Fruit fly (Drosophila melanogaster) whole organism, embryonic: ENCODE data around the gene CG4456.

ENCODE experiments used
- Ada2b ChIP-seq: fragments of 200-800 bp; sonication (Bioruptor generic); IDR thresholded peaks from 2 replicates; pipeline ENCODE4 v1.3.6; 2022; ENCODE audit warnings: missing biosample characterization, missing genetic modification characterization
- CG11398 ChIP-seq: fragments of 200-800 bp; sonication (Bioruptor generic); optimal IDR thresholded peaks from 2 replicates; lab custom pipeline; 2016; ENCODE audit warnings: missing biosample characterization, missing genetic modification characterization
- CG12769 ChIP-seq: fragments of 200-800 bp; sonication (Bioruptor generic); optimal IDR thresholded peaks from 2 replicates; lab custom pipeline; 2019; ENCODE audit warnings: missing biosample characterization, mild to moderate bottlenecking, missing genetic modification characterization, moderate library complexity
- CG13287 ChIP-seq: fragments of 200-800 bp; sonication (Bioruptor generic); IDR thresholded peaks from 2 replicates; pipeline ENCODE4 v1.3.6; 2022; ENCODE audit warnings: missing biosample characterization, missing genetic modification characterization; ENCODE audit not compliant: partially characterized antibody
- CG14050 ChIP-seq: fragments of 200-800 bp; sonication (Bioruptor generic); IDR thresholded peaks from 3 replicates; pipeline ENCODE4 v1.3.6; 2022; ENCODE audit warnings: missing biosample characterization, missing genetic modification characterization
- CG14667 ChIP-seq: fragments of 200-800 bp; sonication (Bioruptor generic); IDR thresholded peaks from 2 replicates; pipeline ENCODE4 v1.3.6; 2022; ENCODE audit warnings: missing biosample characterization, missing genetic modification characterization
- CG16779 ChIP-seq: fragments of 200-800 bp; sonication (Bioruptor generic); IDR thresholded peaks from 2 replicates; pipeline ENCODE4 v1.3.6; 2022; ENCODE audit warnings: missing biosample characterization, missing genetic modification characterization
- CG18619 ChIP-seq: fragments of 200-800 bp; sonication (Bioruptor generic); optimal IDR thresholded peaks from 3 replicates; lab custom pipeline; 2017; ENCODE audit warnings: missing biosample characterization, mild to moderate bottlenecking, missing genetic modification characterization
- CG2116 ChIP-seq: fragments of 200-800 bp; sonication (Bioruptor generic); optimal IDR thresholded peaks from 3 replicates; lab custom pipeline; 2018; ENCODE audit warnings: missing biosample characterization, mild to moderate bottlenecking, missing genetic modification characterization
- CG2129 ChIP-seq: fragments of 200-800 bp; sonication (Bioruptor generic); IDR thresholded peaks from 2 replicates; pipeline ENCODE4 v1.3.6; 2022; ENCODE audit warnings: missing biosample characterization, missing genetic modification characterization; ENCODE audit not compliant: partially characterized antibody
- CG2875 ChIP-seq: fragments of 200-800 bp; sonication (Bioruptor generic); optimal IDR thresholded peaks from 2 replicates; lab custom pipeline; 2017; ENCODE audit warnings: missing biosample characterization, mild to moderate bottlenecking, missing genetic modification characterization, missing genetic modification reagents
- CG31441 ChIP-seq: fragments of 200-800 bp; sonication (Bioruptor generic); IDR thresholded peaks from 2 replicates; pipeline ENCODE4 v1.3.6; 2022; ENCODE audit warnings: missing biosample characterization, missing genetic modification characterization
- CG3847 ChIP-seq: fragments of 200-800 bp; sonication (Bioruptor generic); IDR thresholded peaks from 2 replicates; pipeline ENCODE4 v1.3.6; 2022; ENCODE audit warnings: missing biosample characterization, missing genetic modification characterization
- CG4360 ChIP-seq: fragments of 200-800 bp; sonication (Bioruptor generic); IDR thresholded peaks from 2 replicates; pipeline ENCODE4 v1.3.6; 2022; ENCODE audit warnings: missing biosample characterization, missing genetic modification characterization
- CG4404 ChIP-seq: fragments of 200-800 bp; sonication (Bioruptor generic); IDR thresholded peaks from 2 replicates; pipeline ENCODE4 v1.3.6; 2022; ENCODE audit warnings: missing biosample characterization, missing genetic modification characterization
- CG5953 ChIP-seq: fragments of 200-800 bp; sonication (Bioruptor generic); IDR thresholded peaks from 2 replicates; pipeline ENCODE4 v1.3.6; 2022; ENCODE audit warnings: missing biosample characterization, missing genetic modification characterization
- CG7271 ChIP-seq: fragments of 200-800 bp; sonication (Bioruptor generic); optimal IDR thresholded peaks from 2 replicates; lab custom pipeline; 2018; ENCODE audit warnings: missing biosample characterization, mild to moderate bottlenecking, missing genetic modification characterization, moderate library complexity
- CG8089 ChIP-seq: fragments of 200-800 bp; sonication (Bioruptor generic); optimal IDR thresholded peaks from 3 replicates; lab custom pipeline; 2016; ENCODE audit warnings: missing biosample characterization, missing genetic modification characterization
- Camta ChIP-seq: fragments of 200-800 bp; sonication (Bioruptor generic); optimal IDR thresholded peaks from 2 replicates; lab custom pipeline; 2016; ENCODE audit warnings: missing biosample characterization, missing genetic modification characterization
- D19B ChIP-seq: fragments of 200-800 bp; sonication (Bioruptor generic); optimal IDR thresholded peaks from 2 replicates; lab custom pipeline; 2017; ENCODE audit warnings: missing biosample characterization, mild to moderate bottlenecking, missing genetic modification characterization
- Dfd ChIP-seq, 2 experiments: fragments of >200 bp; optimal IDR thresholded peaks; 2 replicates each; lab custom pipeline; 2017; ENCODE audit warnings: missing biosample characterization in 2 of 2, missing genetic modification characterization in 2 of 2
- Dip2 ChIP-seq: fragments of 200-800 bp; sonication (Bioruptor generic); IDR thresholded peaks from 2 replicates; pipeline ENCODE4 v1.3.6; 2022; ENCODE audit warnings: missing biosample characterization, missing genetic modification characterization
- Doc3 ChIP-seq: fragments of 200-800 bp; sonication (Bioruptor generic); IDR thresholded peaks from 3 replicates; pipeline ENCODE4 v1.3.6; 2022; ENCODE audit warnings: missing biosample characterization, missing genetic modification characterization; ENCODE audit not compliant: partially characterized antibody
- Hmr ChIP-seq: fragments of 200-800 bp; sonication (Bioruptor generic); optimal IDR thresholded peaks from 3 replicates; lab custom pipeline; 2017; ENCODE audit warnings: mild to moderate bottlenecking, missing biosample characterization, missing genetic modification reagents, missing genetic modification characterization
- Hr3 ChIP-seq: fragments of 200-800 bp; sonication (Bioruptor generic); optimal IDR thresholded peaks from 3 replicates; lab custom pipeline; 2016; ENCODE audit warnings: missing biosample characterization, missing genetic modification characterization
- Jarid2 ChIP-seq: fragments of 200-800 bp; sonication (Bioruptor generic); optimal IDR thresholded peaks from 3 replicates; lab custom pipeline; 2017; ENCODE audit warnings: mild to moderate bottlenecking, missing biosample characterization, missing genetic modification reagents, missing genetic modification characterization
- MESR4 ChIP-seq: fragments of 200-800 bp; sonication (Bioruptor generic); optimal IDR thresholded peaks from 2 replicates; lab custom pipeline; 2018; ENCODE audit warnings: missing biosample characterization, mild to moderate bottlenecking, missing genetic modification characterization, moderate library complexity
- Myb ChIP-seq: fragments of 200-800 bp; sonication (Bioruptor generic); optimal IDR thresholded peaks from 2 replicates; lab custom pipeline; 2016; ENCODE audit warnings: missing biosample characterization, missing genetic modification characterization
- Ssrp ChIP-seq: fragments of 200-800 bp; sonication (Bioruptor generic); optimal IDR thresholded peaks from 2 replicates; lab custom pipeline; 2018; ENCODE audit warnings: missing biosample characterization, mild to moderate bottlenecking, missing genetic modification characterization, moderate library complexity
- aop ChIP-seq: fragments of 200-800 bp; sonication (Bioruptor generic); IDR thresholded peaks from 2 replicates; pipeline ENCODE4 v1.3.6; 2022; ENCODE audit warnings: missing biosample characterization, missing genetic modification characterization
- ase ChIP-seq: fragments of 200-800 bp; sonication (Bioruptor generic); IDR thresholded peaks from 3 replicates; pipeline ENCODE4 v1.3.6; 2022; ENCODE audit warnings: missing biosample characterization, missing genetic modification characterization
- crol ChIP-seq: fragments of 200-800 bp; sonication (Bioruptor generic); IDR thresholded peaks from 2 replicates; pipeline ENCODE4 v1.3.6; 2022; ENCODE audit warnings: missing biosample characterization, missing genetic modification characterization
- crp ChIP-seq, 2 experiments: fragments of 200-800 bp; sonication (Bioruptor generic); optimal IDR thresholded peaks; 2 replicates in 1 of 2; 3 replicates in 1 of 2; lab custom pipeline; 2017; ENCODE audit warnings: missing biosample characterization in 2 of 2, missing genetic modification characterization in 2 of 2, mild to moderate bottlenecking in 1 of 2, moderate library complexity in 1 of 2
- danr ChIP-seq: fragments of 200-800 bp; sonication (Bioruptor generic); IDR thresholded peaks from 2 replicates; pipeline ENCODE4 v1.3.6; 2022; ENCODE audit warnings: missing biosample characterization, missing genetic modification characterization
- dpn ChIP-seq, 2 experiments: fragments of 200-800 bp; sonication (Bioruptor generic); optimal IDR thresholded peaks; 3 replicates each; lab custom pipeline; 2016; ENCODE audit warnings: missing biosample characterization in 2 of 2, missing genetic modification characterization in 2 of 2
- fd102C ChIP-seq: fragments of 200-800 bp; sonication (Bioruptor generic); optimal IDR thresholded peaks from 2 replicates; lab custom pipeline; 2018; ENCODE audit warnings: missing biosample characterization, mild to moderate bottlenecking, missing genetic modification characterization, moderate library complexity
- gcm ChIP-seq: fragments of 200-800 bp; sonication (Bioruptor generic); optimal IDR thresholded peaks from 2 replicates; lab custom pipeline; 2019; ENCODE audit warnings: missing biosample characterization, mild to moderate bottlenecking, missing genetic modification characterization, moderate library complexity
- h ChIP-seq: fragments of >200 bp; optimal IDR thresholded peaks from 2 replicates; lab custom pipeline; 2017
- hb ChIP-seq: fragments of 200-800 bp; sonication (Bioruptor generic); IDR thresholded peaks from 3 replicates; pipeline ENCODE4 v1.3.6; 2022; ENCODE audit warnings: missing biosample characterization, missing genetic modification characterization; ENCODE audit not compliant: partially characterized antibody
- ken ChIP-seq: fragments of 200-800 bp; sonication (Bioruptor generic); IDR thresholded peaks from 3 replicates; pipeline ENCODE4 v1.3.6; 2022; ENCODE audit warnings: missing biosample characterization, missing genetic modification characterization
- maf-S ChIP-seq: fragments of 200-800 bp; sonication (Bioruptor generic); optimal IDR thresholded peaks from 2 replicates; lab custom pipeline; 2016; ENCODE audit warnings: missing biosample characterization, missing genetic modification characterization
- nmo ChIP-seq: fragments of 200-800 bp; sonication (Bioruptor generic); optimal IDR thresholded peaks from 2 replicates; lab custom pipeline; 2018; ENCODE audit warnings: missing biosample characterization, mild to moderate bottlenecking, missing genetic modification characterization, moderate library complexity
- org-1 ChIP-seq: fragments of 200-800 bp; sonication (Bioruptor generic); optimal IDR thresholded peaks from 2 replicates; lab custom pipeline; 2017; ENCODE audit warnings: missing biosample characterization, missing genetic modification characterization
- pum ChIP-seq: fragments of 200-800 bp; sonication (Bioruptor generic); optimal IDR thresholded peaks from 2 replicates; lab custom pipeline; 2016; ENCODE audit warnings: missing biosample characterization, missing genetic modification characterization
- tgo ChIP-seq: fragments of 200-800 bp; sonication (Bioruptor generic); IDR thresholded peaks from 3 replicates; pipeline ENCODE4 v1.3.6; 2022; ENCODE audit warnings: missing biosample characterization, missing genetic modification characterization
- tna ChIP-seq: fragments of 200-800 bp; sonication (Bioruptor generic); IDR thresholded peaks from 2 replicates; pipeline ENCODE4 v1.3.6; 2022; ENCODE audit warnings: missing biosample characterization, missing genetic modification characterization; ENCODE audit not compliant: partially characterized antibody
- toy ChIP-seq: fragments of 200-800 bp; sonication (Bioruptor generic); IDR thresholded peaks from 2 replicates; pipeline ENCODE4 v1.3.6; 2022; ENCODE audit warnings: missing biosample characterization, missing genetic modification characterization
- trem ChIP-seq: fragments of 200-800 bp; optimal IDR thresholded peaks from 3 replicates; lab custom pipeline; 2019; ENCODE audit warnings: missing biosample characterization, mild to moderate bottlenecking, missing genetic modification characterization, moderate library complexity
- usp ChIP-seq: fragments of >200 bp; optimal IDR thresholded peaks from 2 replicates; lab custom pipeline; 2017; ENCODE audit warnings: missing biosample characterization, missing genetic modification characterization
- wdn ChIP-seq: fragments of 200-800 bp; sonication (Bioruptor generic); IDR thresholded peaks from 2 replicates; pipeline ENCODE4 v1.3.6; 2022; ENCODE audit warnings: missing biosample characterization, missing genetic modification characterization

The CG4456 gene

DNA sequence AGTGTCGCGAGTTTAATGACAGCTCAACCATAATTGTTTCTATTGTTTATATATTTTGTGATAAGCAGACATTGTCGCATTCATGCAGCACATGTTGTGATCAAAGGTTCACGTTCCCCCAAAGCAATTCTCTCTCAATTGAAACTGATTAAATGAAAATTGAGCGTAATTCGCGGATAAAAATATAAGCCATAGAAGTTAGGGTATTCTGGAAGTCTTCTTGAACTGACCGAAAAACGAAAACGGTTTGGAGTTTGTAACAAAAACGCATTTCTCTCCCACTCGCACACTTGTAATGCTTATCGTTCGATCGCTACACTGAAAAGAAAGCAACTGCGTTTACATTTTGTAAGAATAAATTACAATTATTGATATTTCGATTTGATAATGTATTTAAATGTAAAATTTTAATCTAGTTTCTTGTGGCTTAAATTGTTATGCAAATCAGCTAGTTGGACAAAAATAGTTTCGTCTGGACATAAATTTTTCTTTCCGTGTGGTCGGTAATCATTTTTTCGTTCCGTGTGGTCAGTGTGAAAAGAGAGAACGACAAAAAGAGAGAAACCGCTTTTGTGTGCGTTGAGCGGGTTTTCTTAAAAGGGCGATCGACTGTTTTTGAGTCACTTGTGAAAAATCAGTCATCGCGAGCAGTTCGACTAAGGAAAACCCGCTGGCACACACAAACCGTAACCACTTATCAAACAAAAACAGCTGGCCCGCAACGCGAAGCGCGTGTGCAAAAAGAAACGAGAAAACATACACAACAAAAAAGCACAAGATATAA is 50.3 kb downstream of the CG4456 start, which contains the start of gene aay (continued):
- TF ChIP-seq Dip2 (peak; percentile 42; the same call in 1 of the 2 replicates), toy (GFP tag; lab: Robert Waterston, UW) (peak; percentile 92), CG5953 (GFP tag; lab: Robert Waterston, UW) (peak; percentile 97), CG16779 (GFP tag; lab: Robert Waterston, UW) (peak; percentile 97), tna (GFP tag; lab: Robert Waterston, UW) (no peak), CG2116 (GFP tag; lab: Kevin White, UChicago) (peak; percentile 91), CG14667 (peak; percentile 96), hb (GFP tag; lab: Robert Waterston, UW) (no peak), Hmr (peak; percentile 99), crol (peak; percentile 79), D19B (GFP tag; lab: Kevin White, UChicago) (peak; percentile 92), gcm (GFP tag; lab: Kevin White, UChicago) (peak; percentile 100), nmo (GFP tag; lab: Kevin White, UChicago) (peak; percentile 99), MESR4 (GFP tag; lab: Kevin White, UChicago) (peak; percentile 87), dpn (GFP tag; optimal IDR thresholded peaks at IDR 0.05; lab: Kevin White, UChicago) (peak; percentile 98 to 99), org-1 (peak; percentile 99), CG8089 (GFP tag; lab: Kevin White, UChicago) (peak; percentile 97), danr (peak; percentile 97), Dfd (GFP tag; optimal IDR thresholded peaks at IDR 0.05; lab: Kevin White, UChicago) (peak in 1 of 2 experiments; percentile 86), aop (GFP tag; lab: Robert Waterston, UW) (peak; percentile 84), crp (GFP tag; optimal IDR thresholded peaks at IDR 0.05; lab: Kevin White, UChicago) (peak in 1 of 2 experiments; percentile 75), Camta (GFP tag; lab: Kevin White, UChicago) (peak; percentile 98), Ada2b (GFP tag; lab: Robert Waterston, UW) (peak; percentile 98), maf-S (GFP tag; lab: Kevin White, UChicago) (peak; percentile 95), Ssrp (tag; lab: Kevin White, UChicago) (peak; percentile 99), CG18619 (peak; percentile 99), CG11398 (GFP tag; lab: Kevin White, UChicago) (peak; percentile 95), CG14050 (peak; percentile 97), tgo (GFP tag; lab: Robert Waterston, UW) (peak; percentile 98), fd102C (peak; percentile 98), CG4404 (peak; percentile 98), usp (GFP tag; lab: Kevin White, UChicago) (no peak), Doc3 (GFP tag; lab: Robert Waterston, UW) (no peak), CG2875 (peak; percentile 99), Jarid2 (peak; percentile 92), CG2129 (GFP tag; lab: Robert Waterston, UW) (no peak), h (lab: Kevin White, UChicago) (no peak), ken (GFP tag; lab: Robert Waterston, UW) (peak; percentile 97), CG3847 (peak; percentile 98), CG4360 (GFP tag; lab: Robert Waterston, UW) (peak; percentile 84), Hr3 (GFP tag; lab: Kevin White, UChicago) (peak; percentile 99), ase (GFP tag; lab: Robert Waterston, UW) (peak; percentile 98), CG12769 (tag; lab: Kevin White, UChicago) (peak; percentile 98), wdn (peak; percentile 95), Myb (GFP tag; lab: Kevin White, UChicago) (peak; percentile 86), CG7271 (peak; percentile 96), pum (peak; percentile 96), CG31441 (GFP tag; lab: Robert Waterston, UW) (peak; percentile 99), trem (peak; percentile 97), CG13287 (GFP tag; lab: Robert Waterston, UW) (peak; percentile 63)
